Worm (Caenorhabditis elegans): Measurements from ENCODE around the gene nhr-258.

DNA sequence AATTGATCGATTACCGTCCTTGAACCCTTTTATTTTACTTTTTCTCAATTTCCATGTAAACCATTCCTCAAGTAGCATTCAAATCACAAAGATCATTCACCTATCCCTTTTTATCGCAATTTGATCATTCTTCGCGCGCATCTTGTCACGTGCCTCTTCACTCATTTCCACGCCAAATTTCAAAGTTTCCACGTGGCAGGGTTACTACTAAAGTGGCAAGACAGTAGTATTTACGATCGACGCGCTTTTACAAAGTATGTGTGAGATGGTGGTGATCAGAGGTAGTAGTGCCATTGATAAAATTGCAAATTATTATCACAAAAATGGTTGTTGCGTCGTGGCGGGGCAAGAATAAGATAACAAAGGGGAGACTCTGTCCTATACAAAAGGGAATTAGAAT lies 16.4 kb upstream of the nhr-258 start:
- TF ChIP-seq scrt-1 (GFP tag; IDR thresholded peaks at IDR 0.05), result no peak
- TF ChIP-seq B0310.2 (tag; optimal IDR thresholded peaks at IDR 0.05), result no peak
